Worm (Caenorhabditis elegans): ENCODE measurements around the gene C28D4.10.

DNA sequence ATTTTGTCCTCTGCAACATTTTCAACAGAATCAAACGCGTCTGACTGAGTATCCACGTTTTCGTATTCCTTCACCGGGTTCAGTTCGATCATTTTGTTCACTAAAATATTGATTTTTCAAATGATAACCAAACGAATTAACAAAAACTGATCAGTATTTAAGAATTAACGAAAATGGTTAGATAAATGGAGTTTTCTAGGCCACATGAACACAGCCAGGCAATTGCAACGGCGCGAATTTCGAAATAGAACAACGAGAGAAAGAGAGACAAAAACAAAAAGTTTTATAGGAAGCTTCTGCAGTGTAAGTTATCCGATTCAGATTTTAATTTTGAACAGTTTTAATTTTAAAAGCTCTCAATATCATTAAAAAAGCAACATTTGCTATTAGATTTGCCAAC, 39.2 kb downstream of the C28D4.10 start, which contains the start of gene sna-2:
- no peak for TF ChIP-seq dmd-8 (GFP tag; IDR thresholded peaks at IDR 0.05)
- no peak for TF ChIP-seq R02D3.7 (tag; optimal IDR thresholded peaks at IDR 0.05)
- no peak for TF ChIP-seq nhr-77 (tag; optimal IDR thresholded peaks at IDR 0.05)
- no peak for TF ChIP-seq pha-4 (GFP tag; IDR thresholded peaks at IDR 0.05)
- TF ChIP-seq pha-4 (tag; optimal IDR thresholded peaks at IDR 0.05): no peak
- no peak for TF ChIP-seq lin-39 (tag; optimal IDR thresholded peaks at IDR 0.05)
- TF ChIP-seq aly-2 (tag; optimal IDR thresholded peaks at IDR 0.05): no peak
- TF ChIP-seq Y5F2A.4 (GFP tag; optimal IDR thresholded peaks at IDR 0.05): no peak
- no peak for TF ChIP-seq ctbp-1 (GFP tag; IDR thresholded peaks at IDR 0.05)
- TF ChIP-seq unc-62 (GFP tag; optimal IDR thresholded peaks at IDR 0.05 in 1 of 2): no peak
- no peak for TF ChIP-seq unc-62 (tag; optimal IDR thresholded peaks at IDR 0.05)
- no peak for TF ChIP-seq tag-97 (GFP tag; IDR thresholded peaks at IDR 0.05)
- no peak for TF ChIP-seq jun-1 (tag; optimal IDR thresholded peaks at IDR 0.05)
- no peak for TF ChIP-seq egl-27 (tag; optimal IDR thresholded peaks at IDR 0.05)

Data from whole organism, L4 larva.